Fruit fly (Drosophila melanogaster) whole organism, wandering third instar larva: Measurements from ENCODE around the gene puc.

ENCODE experiments used
- Myc ChIP-seq: fragments of >200 bp; optimal IDR thresholded peaks from 2 replicates; lab custom pipeline; 2017
- jim ChIP-seq: fragments of 175-275, 200-325 bp; sonication (Bioruptor generic); optimal IDR thresholded peaks from 2 replicates; lab custom pipeline; 2016; ENCODE audit warnings: missing biosample characterization, mild to moderate bottlenecking, missing genetic modification characterization
- psq ChIP-seq: fragments of 200-800 bp; sonication (Bioruptor generic); optimal IDR thresholded peaks from 3 replicates; lab custom pipeline; 2017; ENCODE audit warnings: missing biosample characterization, mild to moderate bottlenecking, missing genetic modification characterization, moderate library complexity

DNA sequence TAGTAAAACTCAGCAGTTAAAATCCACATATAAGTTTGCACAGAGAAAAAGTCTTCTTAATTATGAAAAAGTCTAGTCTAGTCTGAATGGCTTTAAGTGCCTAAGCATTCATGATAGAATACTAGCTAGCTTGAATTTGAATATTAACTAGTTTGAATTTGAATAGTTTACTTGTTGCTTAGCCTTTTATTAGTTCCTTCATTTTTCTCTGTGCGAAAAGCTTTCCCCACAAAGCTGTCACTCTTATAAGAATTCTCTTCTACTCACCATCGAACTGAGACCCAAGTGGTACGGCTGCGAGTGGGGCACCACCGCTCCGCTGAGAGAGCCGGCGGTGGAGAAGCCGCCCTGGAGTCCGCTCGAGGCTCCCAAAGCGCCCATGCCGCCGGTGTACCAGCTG is 43.9 kb downstream of the puc start:
- TF ChIP-seq Myc (lab: Kevin White, UChicago) (no peak), psq (no peak), jim (GFP tag; lab: Kevin White, UChicago) (no peak)
